Fruit fly (Drosophila melanogaster): Measurements from ENCODE around the gene mud.

Gene mud

DNA sequence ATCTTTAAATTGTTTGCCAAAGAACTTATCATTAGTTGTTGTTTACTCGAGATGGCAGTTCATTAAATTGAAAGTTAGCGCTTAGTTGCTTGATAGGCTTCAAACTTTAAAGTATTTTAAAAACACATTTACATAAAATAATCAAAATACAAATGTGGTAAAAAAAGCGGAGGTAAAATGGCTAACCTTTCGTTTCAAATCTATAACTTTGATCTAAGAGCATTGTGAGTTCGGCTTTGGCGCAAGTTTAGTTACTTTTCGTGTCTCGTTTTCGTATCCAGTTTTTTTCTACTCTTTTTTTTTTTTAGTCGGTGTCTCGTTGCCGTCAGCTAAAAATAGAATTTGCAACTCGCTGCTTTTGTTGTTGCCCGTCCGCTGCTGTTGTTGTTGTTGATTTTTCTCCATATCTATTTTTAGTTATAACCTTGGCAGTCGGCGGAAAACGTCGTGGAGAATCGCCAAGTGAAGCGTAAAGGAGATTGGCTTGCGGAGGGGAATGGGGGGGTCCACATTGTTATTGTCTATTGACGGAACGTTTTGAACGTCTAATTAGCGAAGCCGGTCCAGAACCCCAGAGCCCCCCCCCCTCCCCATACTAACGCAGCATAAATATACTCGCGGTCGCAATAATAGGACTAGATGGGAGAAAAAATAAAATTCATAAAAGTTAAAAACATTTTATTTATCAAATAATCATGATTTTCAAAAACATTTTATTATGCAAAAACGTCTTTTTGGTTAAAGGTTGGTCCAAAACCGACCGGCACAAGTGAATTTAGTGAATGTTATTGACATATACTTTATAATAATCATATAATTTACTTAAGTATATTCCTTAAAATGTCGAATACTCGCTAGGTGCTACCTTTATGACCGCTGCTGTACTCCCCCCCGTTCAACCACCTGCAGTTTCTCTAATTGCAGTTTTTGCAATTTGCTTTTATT is 32.8 kb upstream of the mud start (continued):
- no peak for TF ChIP-seq CG17612 (GFP tag; IDR thresholded peaks at IDR 0.05)
- no peak for TF ChIP-seq gfzf (GFP tag; optimal IDR thresholded peaks at IDR 0.05)
- TF ChIP-seq Mes4 (GFP tag; optimal IDR thresholded peaks at IDR 0.05) = no peak
- no peak for TF ChIP-seq mirr (GFP tag; optimal IDR thresholded peaks at IDR 0.05)
- TF ChIP-seq CG1602 (GFP tag; optimal IDR thresholded peaks at IDR 0.05) = no peak
- TF ChIP-seq PHDP (tag; optimal IDR thresholded peaks at IDR 0.05) = peak; percentile 67
- TF ChIP-seq zen2 (GFP tag; IDR thresholded peaks at IDR 0.05; ENCODE audit: partially characterized antibody) = no peak
- TF ChIP-seq CG6654 (GFP tag; optimal IDR thresholded peaks at IDR 0.05) = peak; percentile 10
- no peak for TF ChIP-seq NC2α (GFP tag; optimal IDR thresholded peaks at IDR 0.05)
- no peak for TF ChIP-seq CHES-1-like (GFP tag; optimal IDR thresholded peaks at IDR 0.05)
- no peak for TF ChIP-seq ttk (GFP tag; IDR thresholded peaks at IDR 0.05)
- TF ChIP-seq h (optimal IDR thresholded peaks at IDR 0.05) = no peak
- TF ChIP-seq CG15011 (GFP tag; optimal IDR thresholded peaks at IDR 0.05) = no peak
- no peak for TF ChIP-seq vnd (GFP tag; IDR thresholded peaks at IDR 0.05; ENCODE audit: partially characterized antibody)
- no peak for TF ChIP-seq bab2 (GFP tag; optimal IDR thresholded peaks at IDR 0.05)
- no peak for TF ChIP-seq CG12299 (tag; optimal IDR thresholded peaks at IDR 0.05)
- TF ChIP-seq eyg (GFP tag; optimal IDR thresholded peaks at IDR 0.05) = no peak
- TF ChIP-seq Nf-YC (tag; optimal IDR thresholded peaks at IDR 0.05) = peak; percentile 16
- TF ChIP-seq pan (optimal IDR thresholded peaks at IDR 0.05) = no peak
- peak in 1 of 2 experiments; percentile 42 for TF ChIP-seq pan (GFP tag; optimal IDR thresholded peaks at IDR 0.05 in 1 of 2, IDR thresholded peaks at IDR 0.05 in 1 of 2)
- TF ChIP-seq gsb-n (tag; optimal IDR thresholded peaks at IDR 0.05) = no peak
- no peak for TF ChIP-seq amos (GFP tag; IDR thresholded peaks at IDR 0.05; ENCODE audit: partially characterized antibody)
- no peak for TF ChIP-seq bowl (GFP tag; IDR thresholded peaks at IDR 0.05)
- no peak for TF ChIP-seq CG13287 (GFP tag; IDR thresholded peaks at IDR 0.05; ENCODE audit: partially characterized antibody)
- no peak for TF ChIP-seq CG7987 (GFP tag; optimal IDR thresholded peaks at IDR 0.05)
- TF ChIP-seq CG14014 (GFP tag; IDR thresholded peaks at IDR 0.05) = peak; percentile 50
- TF ChIP-seq CG10543 (GFP tag; optimal IDR thresholded peaks at IDR 0.05) = no peak
- TF ChIP-seq esg (GFP tag; conservative IDR thresholded peaks at IDR 0.05) = 0 out of 2 replicates have a peak, but pooled peaks have one; percentile 24
- peak; percentile 8 for TF ChIP-seq CG7928 (GFP tag; optimal IDR thresholded peaks at IDR 0.05)
- no peak for TF ChIP-seq az2 (GFP tag; optimal IDR thresholded peaks at IDR 0.05)
- peak; percentile 26; the same call in 1 of the 3 replicates for TF ChIP-seq CG11560 (tag; IDR thresholded peaks at IDR 0.05)
- peak; percentile 63 for TF ChIP-seq CG9932 (GFP tag; IDR thresholded peaks at IDR 0.05)
- peak; percentile 80 for TF ChIP-seq CG3281 (GFP tag; optimal IDR thresholded peaks at IDR 0.05)
- peak; percentile 55 for TF ChIP-seq Ada2b (GFP tag; IDR thresholded peaks at IDR 0.05)
- TF ChIP-seq Asciz (GFP tag; optimal IDR thresholded peaks at IDR 0.05) = no peak
- no peak for TF ChIP-seq CG17568 (GFP tag; optimal IDR thresholded peaks at IDR 0.05)
- TF ChIP-seq CG9797 (GFP tag; optimal IDR thresholded peaks at IDR 0.05) = no peak
- TF ChIP-seq Lhr (GFP tag; optimal IDR thresholded peaks at IDR 0.05) = no peak
- peak; percentile 17 for TF ChIP-seq Ets65A (GFP tag)
- TF ChIP-seq Usf (GFP tag; optimal IDR thresholded peaks at IDR 0.05) = no peak
- TF ChIP-seq grn (GFP tag; optimal IDR thresholded peaks at IDR 0.05) = no peak
- no peak for TF ChIP-seq pfk (GFP tag; optimal IDR thresholded peaks at IDR 0.05)
- TF ChIP-seq Atf3 (GFP tag; optimal IDR thresholded peaks at IDR 0.05) = no peak
- TF ChIP-seq sima (GFP tag; optimal IDR thresholded peaks at IDR 0.05) = no peak
- TF ChIP-seq lmd (GFP tag; IDR thresholded peaks at IDR 0.05) = peak; percentile 43; the same call in 1 of the 2 replicates
- no peak for TF ChIP-seq pb (GFP tag; optimal IDR thresholded peaks at IDR 0.05)
- TF ChIP-seq dmrt11E (tag; optimal IDR thresholded peaks at IDR 0.05) = no peak
- peak; percentile 45; the same call in 1 of the 2 replicates for TF ChIP-seq seq (GFP tag; IDR thresholded peaks at IDR 0.05)
- TF ChIP-seq CG11723 (GFP tag; optimal IDR thresholded peaks at IDR 0.05) = peak; percentile 1
- TF ChIP-seq gsb (GFP tag; IDR thresholded peaks at IDR 0.05) = no peak

Data from whole organism, embryonic.